Worm (Caenorhabditis elegans) whole organism, L1 larva: ENCODE measurements around the gene C02D5.4.
A peak's percentile ranks its signal among the peaks of the same experiment; 100 is the strongest.

ENCODE experiments used
- C04F5.9 ChIP-seq: sonication (generic microtip); optimal IDR thresholded peaks from 2 replicates; lab custom pipeline; 2016; ENCODE audit warnings: missing genetic modification characterization, missing compliant biosample characterization
- C16A3.4 ChIP-seq: fragments of 150-350 bp; optimal IDR thresholded peaks from 2 replicates; lab custom pipeline; 2014; ENCODE audit warnings: missing biosample characterization, missing genetic modification characterization
- aha-1 ChIP-seq: fragments of 150-350 bp; optimal IDR thresholded peaks from 2 replicates; lab custom pipeline; 2014; ENCODE audit warnings: missing biosample characterization, missing genetic modification characterization
- alr-1 ChIP-seq: fragments of 200-800 bp; sonication (Bioruptor generic); optimal IDR thresholded peaks from 2 replicates; lab custom pipeline; 2018; ENCODE audit warnings: borderline replicate concordance, mild to moderate bottlenecking, missing genetic modification characterization, missing compliant biosample characterization
- aly-2 ChIP-seq: fragments of 150-350 bp; optimal IDR thresholded peaks from 2 replicates; lab custom pipeline; 2014; ENCODE audit warnings: missing biosample characterization, missing genetic modification characterization
- blmp-1 ChIP-seq: fragments of 150-350 bp; optimal IDR thresholded peaks from 2 replicates; lab custom pipeline; 2014; ENCODE audit warnings: missing biosample characterization, missing genetic modification characterization
- ceh-63 ChIP-seq: fragments of 200-800 bp; sonication (Bioruptor generic); optimal IDR thresholded peaks from 2 replicates; lab custom pipeline; 2018; ENCODE audit warnings: mild to moderate bottlenecking, missing genetic modification characterization, missing compliant biosample characterization
- ceh-8 ChIP-seq: fragments of 200-800 bp; sonication (Bioruptor generic); optimal IDR thresholded peaks from 2 replicates; lab custom pipeline; 2018; ENCODE audit warnings: mild to moderate bottlenecking, missing genetic modification characterization, moderate library complexity, missing compliant biosample characterization
- ceh-88 ChIP-seq: fragments of 200-800 bp; sonication (Bioruptor generic); IDR thresholded peaks from 2 replicates; pipeline ENCODE4 v1.3.6; 2022; ENCODE audit warnings: missing genetic modification characterization, missing compliant biosample characterization
- ceh-90 ChIP-seq: sonication (generic microtip); optimal IDR thresholded peaks from 2 replicates; lab custom pipeline; 2016; ENCODE audit warnings: missing genetic modification characterization, missing compliant biosample characterization
- ces-1 ChIP-seq: fragments of 150-350 bp; optimal IDR thresholded peaks from 2 replicates; lab custom pipeline; 2014; ENCODE audit warnings: missing biosample characterization, missing genetic modification reagents, missing genetic modification characterization
- dpl-1 ChIP-seq, 3 experiments: fragments of 150-350 bp in 2 of 3; sonication (generic microtip) in 1 of 3; optimal IDR thresholded peaks; 2 replicates each; lab custom pipeline; 2014 to 2017; ENCODE audit warnings: missing biosample characterization in 3 of 3, missing genetic modification characterization in 3 of 3, missing genetic modification reagents in 3 of 3
- dsc-1 ChIP-seq: sonication (generic microtip); optimal IDR thresholded peaks from 2 replicates; lab custom pipeline; 2016; ENCODE audit warnings: mild to moderate bottlenecking, missing genetic modification characterization, missing compliant biosample characterization
- efl-1 ChIP-seq, 4 experiments: fragments of 150-350 bp; optimal IDR thresholded peaks in 3 of 4; peaks in 1 of 4; 1 replicate in 1 of 4; 2 replicates in 3 of 4; lab custom pipeline; 2014; ENCODE audit warnings: missing biosample characterization in 2 of 4, missing genetic modification characterization in 2 of 4, missing genetic modification reagents in 2 of 4
- efl-3 ChIP-seq: fragments of 200-800 bp; sonication (Bioruptor generic); optimal IDR thresholded peaks from 2 replicates; lab custom pipeline; 2018; ENCODE audit warnings: mild to moderate bottlenecking, missing genetic modification characterization, missing compliant biosample characterization
- elt-3 ChIP-seq, 6 experiments: fragments of 150-350 bp in 1 of 6; sonication (generic microtip); optimal IDR thresholded peaks; 2 replicates each; lab custom pipeline; 2017 to 2018; ENCODE audit warnings: missing biosample characterization in 6 of 6, missing genetic modification characterization in 6 of 6, inconsistent platforms in 1 of 6
- ets-5 ChIP-seq: fragments of 200-800 bp; sonication (Bioruptor generic); IDR thresholded peaks from 2 replicates; pipeline ENCODE4 v1.3.6; 2022; ENCODE audit warnings: missing genetic modification characterization, missing compliant biosample characterization
- fkh-10 ChIP-seq: sonication (generic microtip); optimal IDR thresholded peaks from 2 replicates; lab custom pipeline; 2017; ENCODE audit warnings: missing biosample characterization, missing genetic modification reagents, missing genetic modification characterization
- fkh-8 ChIP-seq: sonication (generic microtip); optimal IDR thresholded peaks from 2 replicates; lab custom pipeline; 2016; ENCODE audit warnings: mild to moderate bottlenecking, missing genetic modification characterization, missing compliant biosample characterization
- grh-1 ChIP-seq: fragments of 200-800 bp; sonication (Bioruptor generic); IDR thresholded peaks from 2 replicates; pipeline ENCODE4 v1.3.6; 2022; ENCODE audit warnings: missing genetic modification reagents, missing genetic modification characterization, missing compliant biosample characterization
- hlh-4 ChIP-seq: sonication (generic microtip); optimal IDR thresholded peaks from 2 replicates; lab custom pipeline; 2016; ENCODE audit warnings: mild to moderate bottlenecking, missing genetic modification characterization, missing compliant biosample characterization
- hpl-2 ChIP-seq: fragments of 150-350 bp; optimal IDR thresholded peaks from 2 replicates; lab custom pipeline; 2014; ENCODE audit warnings: missing biosample characterization, missing genetic modification reagents, missing genetic modification characterization
- jun-1 ChIP-seq: fragments of 150-350 bp; optimal IDR thresholded peaks from 2 replicates; lab custom pipeline; 2014; ENCODE audit warnings: missing biosample characterization, missing genetic modification reagents, missing genetic modification characterization
- lin-13 ChIP-seq: fragments of 150-350 bp; optimal IDR thresholded peaks from 2 replicates; lab custom pipeline; 2014; ENCODE audit warnings: missing biosample characterization, missing genetic modification reagents, missing genetic modification characterization
- lin-14 ChIP-seq: fragments of 200-800 bp; sonication (Bioruptor generic); optimal IDR thresholded peaks from 2 replicates; lab custom pipeline; 2018; ENCODE audit warnings: mild to moderate bottlenecking, missing genetic modification characterization, moderate library complexity, missing compliant biosample characterization
- nhr-12 ChIP-seq: sonication (generic microtip); optimal IDR thresholded peaks from 2 replicates; lab custom pipeline; 2017; ENCODE audit warnings: missing biosample characterization, missing genetic modification characterization
- nhr-19 ChIP-seq: fragments of 200-800 bp; sonication (Bioruptor generic); conservative IDR thresholded peaks from 2 replicates; pipeline ENCODE4 v1.3.6; 2022; ENCODE audit warnings: missing genetic modification characterization, missing compliant biosample characterization
- nhr-20 ChIP-seq: sonication (generic microtip); optimal IDR thresholded peaks from 2 replicates; lab custom pipeline; 2016; ENCODE audit warnings: mild to moderate bottlenecking, missing genetic modification characterization, missing compliant biosample characterization
- nhr-237 ChIP-seq: fragments of 150-350 bp; optimal IDR thresholded peaks from 2 replicates; lab custom pipeline; 2014; ENCODE audit warnings: missing biosample characterization, missing genetic modification characterization
- nhr-71 ChIP-seq: sonication (generic microtip); optimal IDR thresholded peaks from 2 replicates; lab custom pipeline; 2016; ENCODE audit warnings: mild to moderate bottlenecking, missing genetic modification characterization, moderate library complexity, missing compliant biosample characterization
- nhr-76 ChIP-seq: sonication (generic microtip); optimal IDR thresholded peaks from 2 replicates; lab custom pipeline; 2017; ENCODE audit warnings: missing biosample characterization, missing genetic modification characterization
- nhr-77 ChIP-seq: fragments of 150-350 bp; optimal IDR thresholded peaks from 2 replicates; lab custom pipeline; 2014; ENCODE audit warnings: missing biosample characterization, missing genetic modification characterization
- nhr-85 ChIP-seq: sonication (generic microtip); peaks from one replicate; lab custom pipeline; 2016; ENCODE audit warnings: missing genetic modification characterization, inconsistent platforms, missing compliant biosample characterization
- pqm-1 ChIP-seq: sonication (generic microtip); optimal IDR thresholded peaks from 3 replicates; lab custom pipeline; 2017; ENCODE audit warnings: missing biosample characterization, missing genetic modification characterization
- rnt-1 ChIP-seq: sonication (generic microtip); optimal IDR thresholded peaks from 2 replicates; lab custom pipeline; 2016; ENCODE audit warnings: mild to moderate bottlenecking, missing genetic modification characterization, moderate library complexity, missing compliant biosample characterization
- snpc-4 ChIP-seq: fragments of 150-350 bp; optimal IDR thresholded peaks from 2 replicates; lab custom pipeline; 2014; ENCODE audit warnings: missing biosample characterization, missing genetic modification characterization
- snu-23 ChIP-seq: sonication (generic microtip); optimal IDR thresholded peaks from 2 replicates; lab custom pipeline; 2016; ENCODE audit warnings: missing genetic modification characterization, missing compliant biosample characterization
- sptf-1 ChIP-seq: fragments of 150-350 bp; optimal IDR thresholded peaks from 2 replicates; lab custom pipeline; 2014; ENCODE audit warnings: missing biosample characterization, missing genetic modification characterization
- sup-37 ChIP-seq: fragments of 200-800 bp; sonication (Bioruptor generic); optimal IDR thresholded peaks from 2 replicates; lab custom pipeline; 2018; ENCODE audit warnings: mild to moderate bottlenecking, missing genetic modification characterization, missing compliant biosample characterization
- swsn-7 ChIP-seq: sonication (generic microtip); optimal IDR thresholded peaks from 2 replicates; lab custom pipeline; 2016; ENCODE audit warnings: missing genetic modification characterization, missing compliant biosample characterization
- unc-130 ChIP-seq: fragments of 150-350 bp; optimal IDR thresholded peaks from 2 replicates; lab custom pipeline; 2017; ENCODE audit warnings: missing biosample characterization, missing genetic modification characterization, inconsistent platforms
- unc-62 ChIP-seq: fragments of 150-350 bp; optimal IDR thresholded peaks from 2 replicates; lab custom pipeline; 2014; ENCODE audit warnings: missing biosample characterization, missing genetic modification reagents, missing genetic modification characterization
- unc-86 ChIP-seq: sonication (generic microtip); optimal IDR thresholded peaks from 2 replicates; lab custom pipeline; 2016; ENCODE audit warnings: missing genetic modification characterization, missing compliant biosample characterization
- xbp-1 ChIP-seq: sonication (generic microtip); optimal IDR thresholded peaks from 2 replicates; lab custom pipeline; 2016; ENCODE audit warnings: missing genetic modification characterization, missing compliant biosample characterization

Gene C02D5.4

DNA sequence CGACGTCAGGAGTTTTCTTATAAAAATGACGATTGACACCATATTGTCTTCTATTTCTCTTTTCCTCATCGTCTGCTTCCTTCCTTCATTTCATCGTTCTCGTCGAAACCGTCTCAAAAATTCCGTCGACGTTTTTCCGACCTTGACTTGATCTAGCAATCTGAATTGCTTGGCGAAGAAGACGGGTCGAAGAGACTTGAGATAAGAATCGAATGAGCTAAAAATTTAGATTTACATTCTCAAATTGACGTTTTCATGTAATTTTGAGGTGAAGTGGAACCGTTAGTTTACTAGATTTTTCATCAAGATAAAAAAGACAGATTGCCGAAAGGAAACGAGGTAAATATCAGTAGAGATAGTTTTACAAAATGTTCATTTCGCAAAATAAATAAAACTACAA, 25.6 kb downstream of the C02D5.4 start:
- TF ChIP-seq dpl-1 (GFP tag; optimal IDR thresholded peaks at IDR 0.05; lab: Kevin White, UChicago): no peak
- TF ChIP-seq swsn-7: no peak
- TF ChIP-seq alr-1 (tag; lab: Kevin White, UChicago): no peak
- no peak for TF ChIP-seq C16A3.4 (tag; lab: Kevin White, UChicago)
- no peak for TF ChIP-seq efl-1 (optimal IDR thresholded peaks at IDR 0.05; lab: Kevin White, UChicago)
- TF ChIP-seq efl-1 (GFP tag; optimal IDR thresholded peaks at IDR 0.05 in 1 of 2; lab: Kevin White, UChicago): no peak
- no peak for TF ChIP-seq ets-5 (GFP tag; lab: Robert Waterston, UW)
- TF ChIP-seq ceh-63: no peak
- TF ChIP-seq rnt-1 (tag; lab: Kevin White, UChicago): peak; percentile 0
- no peak for TF ChIP-seq hlh-4 (tag; lab: Kevin White, UChicago)
- no peak for TF ChIP-seq C04F5.9 (tag; lab: Kevin White, UChicago)
- TF ChIP-seq dsc-1 (tag; lab: Kevin White, UChicago): no peak
- no peak for TF ChIP-seq ceh-8 (GFP tag; lab: Kevin White, UChicago)
- no peak for TF ChIP-seq aly-2
- TF ChIP-seq nhr-71 (tag; lab: Kevin White, UChicago): no peak
- TF ChIP-seq ceh-90 (tag; lab: Kevin White, UChicago): no peak
- peak; percentile 75 for TF ChIP-seq lin-14 (GFP tag; lab: Kevin White, UChicago)
- TF ChIP-seq grh-1 (GFP tag; lab: Robert Waterston, UW): no peak
- no peak for TF ChIP-seq elt-3 (tag; optimal IDR thresholded peaks at IDR 0.05; lab: Kevin White, UChicago)
- peak; percentile 28 for TF ChIP-seq nhr-20
- TF ChIP-seq pqm-1 (tag; lab: Kevin White, UChicago): no peak
- TF ChIP-seq snu-23 (GFP tag; lab: Kevin White, UChicago): no peak
- no peak for TF ChIP-seq nhr-76 (tag; lab: Kevin White, UChicago)
- TF ChIP-seq ces-1 (GFP tag; lab: Kevin White, UChicago): no peak
- no peak for TF ChIP-seq nhr-12 (tag; lab: Kevin White, UChicago)
- no peak for TF ChIP-seq jun-1 (tag; lab: Kevin White, UChicago)
- peak; percentile 90 for TF ChIP-seq nhr-85
- TF ChIP-seq nhr-77 (tag; lab: Kevin White, UChicago): no peak

DNA sequence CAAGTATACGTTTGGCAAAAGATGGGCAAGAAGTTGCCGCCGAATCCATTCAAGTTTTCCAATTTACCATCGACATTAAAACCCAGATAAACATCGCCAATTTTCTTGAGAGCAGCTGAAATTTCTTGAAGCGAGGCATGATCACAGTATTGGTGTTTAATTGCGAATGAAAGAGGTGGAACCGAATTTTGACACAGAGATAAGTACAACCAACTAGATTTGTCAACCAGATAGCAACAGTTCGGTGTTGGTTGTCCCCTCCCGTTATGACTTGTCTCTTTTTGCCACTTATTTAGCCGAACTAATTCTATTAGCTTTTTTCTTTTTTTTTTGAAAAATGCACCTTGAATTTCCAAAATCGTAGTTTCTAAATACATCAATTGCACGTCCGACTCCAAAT, 26.4 kb downstream of the C02D5.4 start:
- TF ChIP-seq ceh-88 (GFP tag; lab: Robert Waterston, UW): no peak
- peak; percentile 22 for TF ChIP-seq lin-14 (GFP tag; lab: Kevin White, UChicago)

DNA sequence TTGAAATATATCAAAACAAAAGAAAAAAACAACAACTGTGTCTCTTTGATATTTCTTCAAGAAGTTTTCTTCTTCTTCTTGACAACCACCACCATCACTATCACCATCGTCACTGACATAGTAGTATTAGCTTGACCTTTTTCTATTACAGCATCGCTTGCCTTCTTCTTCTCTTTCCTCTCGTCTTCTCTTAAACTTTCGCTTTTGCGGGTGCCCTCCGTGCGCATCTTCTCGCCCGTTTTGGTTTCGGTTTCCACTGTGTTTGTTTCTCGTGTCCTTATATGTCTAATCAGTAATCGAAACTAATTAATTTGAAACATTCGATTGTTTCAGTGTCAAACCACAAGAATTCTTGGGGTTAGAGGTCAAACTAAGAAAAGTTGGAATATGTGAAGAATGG, 27.4 kb downstream of the C02D5.4 start:
- TF ChIP-seq sup-37 (GFP tag; lab: Kevin White, UChicago): no peak
- peak; percentile 96 for TF ChIP-seq blmp-1 (tag; lab: Kevin White, UChicago)
- no peak for TF ChIP-seq hpl-2 (GFP tag; lab: Kevin White, UChicago)
- TF ChIP-seq unc-130 (tag; lab: Kevin White, UChicago): no peak
- no peak for TF ChIP-seq grh-1 (GFP tag; lab: Robert Waterston, UW)
- TF ChIP-seq unc-86 (tag; lab: Kevin White, UChicago): no peak
- no peak for TF ChIP-seq lin-14 (GFP tag; lab: Kevin White, UChicago)
- TF ChIP-seq snpc-4 (tag; lab: Kevin White, UChicago): no peak
- TF ChIP-seq elt-3 (tag; optimal IDR thresholded peaks at IDR 0.05; lab: Kevin White, UChicago): peak in 1 of 6 experiments; percentile 29
- TF ChIP-seq, all 84 proteins: peak for 2

DNA sequence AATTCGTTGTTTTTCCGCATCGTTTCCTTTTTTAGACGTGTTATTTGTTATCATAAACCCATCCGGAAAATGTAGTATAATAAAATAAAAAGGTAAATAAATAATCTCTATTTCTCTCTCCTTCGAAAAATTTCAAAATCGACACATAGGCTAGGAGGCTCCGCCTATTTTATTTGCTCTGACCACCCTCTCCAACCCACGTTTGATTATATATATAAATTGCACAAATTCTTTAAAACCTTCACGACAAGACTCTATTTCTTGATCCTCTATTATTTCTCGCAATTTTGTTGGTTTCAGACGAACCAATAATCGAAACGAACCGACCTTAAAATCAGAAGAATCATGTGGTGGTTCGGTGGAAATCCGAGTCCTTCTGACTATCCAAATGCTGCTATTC, 28.8 kb downstream of the C02D5.4 start, which contains the start of gene doxa-1:
Gene doxa-1 (plus strand): TSS at position 301 of the 400 bp plus-strand sequence.
- TF ChIP-seq blmp-1 (tag; lab: Kevin White, UChicago) (no peak), nhr-237 (tag; lab: Kevin White, UChicago) (no peak), snu-23 (GFP tag; lab: Kevin White, UChicago) (no peak), nhr-19 (no peak), sptf-1 (tag; lab: Kevin White, UChicago) (no peak), nhr-85 (no peak), efl-3 (no peak), lin-13 (GFP tag; lab: Kevin White, UChicago) (no peak), elt-3 (tag; optimal IDR thresholded peaks at IDR 0.05; lab: Kevin White, UChicago) (no peak), aha-1 (tag; lab: Kevin White, UChicago) (no peak), ceh-8 (GFP tag; lab: Kevin White, UChicago) (no peak), fkh-10 (GFP tag; lab: Kevin White, UChicago) (no peak), jun-1 (tag; lab: Kevin White, UChicago) (no peak), aly-2 (no peak), unc-62 (GFP tag; lab: Kevin White, UChicago) (no peak), xbp-1 (tag; lab: Kevin White, UChicago) (no peak), fkh-8 (tag; lab: Kevin White, UChicago) (no peak), lin-14 (GFP tag; lab: Kevin White, UChicago) (no peak)
